Fruit fly (Drosophila melanogaster): ENCODE measurements around the gene Hsc70-1.

Hsc70-1 gene

DNA sequence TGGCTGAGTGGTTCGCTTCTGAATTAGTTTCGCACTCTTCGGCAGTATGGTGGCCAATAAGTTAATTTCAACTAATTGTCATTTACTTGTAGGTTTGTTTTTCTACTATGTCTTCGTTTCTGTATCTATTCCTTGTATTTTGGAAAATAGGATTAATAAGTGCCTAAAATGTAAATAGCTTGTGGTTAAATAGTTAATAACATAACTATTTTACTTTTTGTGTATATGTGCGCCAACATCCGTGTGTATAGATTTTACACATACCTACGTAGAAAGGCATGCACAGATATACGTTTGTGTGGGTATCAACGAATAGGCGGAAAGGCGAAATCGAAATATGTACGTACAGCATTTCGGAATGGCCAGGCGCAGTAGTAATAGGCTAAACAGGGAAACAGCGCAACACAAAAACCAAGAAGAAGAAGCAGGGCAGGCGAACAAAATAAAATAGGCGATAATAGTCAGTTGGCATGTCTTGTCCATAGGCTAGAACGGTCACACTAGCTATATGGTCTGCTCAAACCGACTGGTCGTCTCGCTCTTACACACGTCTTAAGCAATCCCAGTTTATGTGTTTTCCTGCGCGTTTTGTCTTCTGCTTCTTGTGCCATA lies 28.8 kb downstream of the Hsc70-1 start (continued):
- peak; percentile 67; the same call in 1 of the 3 replicates for TF ChIP-seq CG2199 (GFP tag; IDR thresholded peaks at IDR 0.05)
- TF ChIP-seq gfzf (GFP tag; optimal IDR thresholded peaks at IDR 0.05), result peak; percentile 72
- peak; percentile 12 for TF ChIP-seq kni (GFP tag; optimal IDR thresholded peaks at IDR 0.05)
- TF ChIP-seq CG1832 (GFP tag; optimal IDR thresholded peaks at IDR 0.05), result peak; percentile 62
- 0 out of 2 replicates have a peak, but pooled peaks have one; percentile 1 for TF ChIP-seq Dref (GFP tag; IDR thresholded peaks at IDR 0.05)
- TF ChIP-seq onecut (GFP tag; IDR thresholded peaks at IDR 0.05), result peak; percentile 38; the same call in 1 of the 2 replicates

DNA sequence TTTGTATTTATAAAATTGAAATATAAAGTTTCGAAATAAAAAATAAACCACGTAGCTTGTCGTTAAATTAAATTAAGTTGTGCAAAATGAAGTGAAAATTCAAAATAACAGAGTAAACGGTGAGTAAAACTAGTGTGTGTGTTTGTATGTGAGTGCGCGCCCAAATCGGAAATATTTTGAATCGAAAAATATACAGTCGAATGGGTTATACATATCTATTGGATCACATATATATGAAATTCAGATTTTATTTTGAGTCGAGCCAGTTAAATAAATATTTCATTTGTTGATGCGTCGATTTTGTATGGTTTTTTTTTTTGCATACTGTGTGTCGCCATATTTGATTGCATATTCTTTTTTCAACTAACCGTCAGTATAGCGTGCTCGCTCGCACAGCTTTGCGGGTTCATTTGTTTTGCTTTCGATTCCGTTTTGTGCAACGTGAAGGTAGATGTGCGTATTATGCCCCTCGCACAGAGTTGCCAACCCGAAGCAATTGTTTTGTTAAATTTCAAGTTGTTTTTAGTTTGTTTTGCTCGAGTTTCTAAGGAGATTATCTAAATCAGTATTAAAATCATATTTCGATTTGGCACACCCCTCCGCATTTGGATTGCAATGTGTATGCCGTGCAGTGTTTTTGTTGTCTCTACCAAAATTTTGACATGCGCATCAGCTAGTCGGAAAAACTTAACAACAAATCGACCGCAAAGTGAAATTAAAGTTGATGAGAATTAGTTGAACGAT lies 29.6 kb downstream of the Hsc70-1 start:
- no peak for TF ChIP-seq CG11456 (GFP tag; IDR thresholded peaks at IDR 0.05)
- no peak for TF ChIP-seq C15 (GFP tag; IDR thresholded peaks at IDR 0.05)
- TF ChIP-seq pita (GFP tag; optimal IDR thresholded peaks at IDR 0.05), result no peak
- TF ChIP-seq CG17568 (GFP tag; optimal IDR thresholded peaks at IDR 0.05), result no peak
- TF ChIP-seq CG15601 (tag; optimal IDR thresholded peaks at IDR 0.05), result no peak
- TF ChIP-seq CG2712 (tag; optimal IDR thresholded peaks at IDR 0.05), result peak; percentile 12
- no peak for TF ChIP-seq chm (GFP tag; IDR thresholded peaks at IDR 0.05)
- no peak for TF ChIP-seq NC2α (GFP tag; optimal IDR thresholded peaks at IDR 0.05)
- peak; percentile 21 for TF ChIP-seq CG7839 (tag; optimal IDR thresholded peaks at IDR 0.05)
- 0 out of 2 replicates have a peak, but pooled peaks have one; percentile 21 for TF ChIP-seq Drgx (GFP tag; IDR thresholded peaks at IDR 0.05)
- TF ChIP-seq Hr51 (GFP tag; optimal IDR thresholded peaks at IDR 0.05), result no peak
- TF ChIP-seq slp2 (GFP tag; optimal IDR thresholded peaks at IDR 0.05), result no peak
- no peak for TF ChIP-seq CG4404 (GFP tag; IDR thresholded peaks at IDR 0.05)
- TF ChIP-seq Dip3 (GFP tag; optimal IDR thresholded peaks at IDR 0.05), result peak; percentile 31
- TF ChIP-seq CG4854 (GFP tag; optimal IDR thresholded peaks at IDR 0.05), result no peak
- no peak for TF ChIP-seq CG32772 (GFP tag; IDR thresholded peaks at IDR 0.05)
- no peak for TF ChIP-seq tgo (GFP tag; IDR thresholded peaks at IDR 0.05)
- TF ChIP-seq al (GFP tag; IDR thresholded peaks at IDR 0.05), result no peak
- TF ChIP-seq CG15479 (GFP tag; optimal IDR thresholded peaks at IDR 0.05), result peak; percentile 68
- TF ChIP-seq HHEX (GFP tag; optimal IDR thresholded peaks at IDR 0.05), result no peak
- no peak for TF ChIP-seq Dad (GFP tag; optimal IDR thresholded peaks at IDR 0.05)
- TF ChIP-seq CG43689 (GFP tag; IDR thresholded peaks at IDR 0.05), result no peak
- TF ChIP-seq CG7357 (GFP tag; IDR thresholded peaks at IDR 0.05), result no peak
- TF ChIP-seq CG8478 (optimal IDR thresholded peaks at IDR 0.05), result no peak
- no peak for TF ChIP-seq Fer2 (tag; optimal IDR thresholded peaks at IDR 0.05)
- TF ChIP-seq CG17359 (tag; optimal IDR thresholded peaks at IDR 0.05), result peak; percentile 26
- TF ChIP-seq toy (GFP tag; IDR thresholded peaks at IDR 0.05), result no peak
- no peak for TF ChIP-seq CG15011 (GFP tag; optimal IDR thresholded peaks at IDR 0.05)
- no peak for TF ChIP-seq gro (GFP tag; optimal IDR thresholded peaks at IDR 0.05)
- no peak for TF ChIP-seq CG31365 (tag; optimal IDR thresholded peaks at IDR 0.05)
- peak; percentile 78 for TF ChIP-seq sqz (GFP tag; optimal IDR thresholded peaks at IDR 0.05)
- no peak for TF ChIP-seq lmd (GFP tag; IDR thresholded peaks at IDR 0.05)
- no peak for TF ChIP-seq Spps (tag; optimal IDR thresholded peaks at IDR 0.05)
- TF ChIP-seq repo (GFP tag; optimal IDR thresholded peaks at IDR 0.05), result no peak
- no peak for TF ChIP-seq slou (GFP tag; optimal IDR thresholded peaks at IDR 0.05)
- TF ChIP-seq bowl (GFP tag; IDR thresholded peaks at IDR 0.05), result no peak
- TF ChIP-seq CkIIα-i1 (GFP tag; IDR thresholded peaks at IDR 0.05), result no peak
- TF ChIP-seq CG34376 (GFP tag; optimal IDR thresholded peaks at IDR 0.05), result no peak
- no peak for TF ChIP-seq jumu (GFP tag; optimal IDR thresholded peaks at IDR 0.05)
- no peak for TF ChIP-seq Trl (optimal IDR thresholded peaks at IDR 0.05)
- no peak for TF ChIP-seq Trl (GFP tag; optimal IDR thresholded peaks at IDR 0.05)
- TF ChIP-seq CG7963 (GFP tag; IDR thresholded peaks at IDR 0.05; ENCODE audit: partially characterized antibody), result no peak

All from whole organism, embryonic.